Worm (Caenorhabditis elegans): ENCODE measurements around the gene Y38F1A.8.

The Y38F1A.8 gene

DNA sequence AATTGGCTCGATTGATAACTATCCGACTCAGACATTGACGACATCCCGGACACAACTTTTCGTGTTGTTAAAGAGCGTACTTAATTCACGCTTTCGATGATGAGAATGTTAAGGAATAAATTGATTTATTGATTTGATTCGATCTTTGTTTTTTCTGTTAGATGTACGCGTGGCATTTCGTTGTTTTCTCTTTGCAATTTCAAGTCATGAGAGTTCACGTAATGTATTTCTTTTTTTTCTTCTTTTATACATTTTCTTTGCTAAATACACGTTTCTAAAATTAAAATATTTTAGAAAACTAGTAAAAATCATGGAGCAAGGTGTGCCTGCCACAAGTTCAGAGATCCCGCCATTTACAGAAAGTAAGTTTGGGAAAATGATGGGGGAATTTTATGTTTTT is 46.0 kb downstream of the Y38F1A.8 start, which contains the start of the genes Y38F1A.1 and Y38F1A.2:
Y38F1A.1 (minus strand) TSS at position 101 of the 400 bp plus-strand sequence.
Y38F1A.2 (plus strand) TSS at position 289 of the 400 bp plus-strand sequence.
- TF ChIP-seq tbx-11 (GFP tag; IDR thresholded peaks at IDR 0.05) = no peak
- no peak for TF ChIP-seq aly-1 (tag; optimal IDR thresholded peaks at IDR 0.05)
- TF ChIP-seq hmg-4 (GFP tag; optimal IDR thresholded peaks at IDR 0.05) = no peak
- no peak for TF ChIP-seq scrt-1 (GFP tag; IDR thresholded peaks at IDR 0.05)

DNA sequence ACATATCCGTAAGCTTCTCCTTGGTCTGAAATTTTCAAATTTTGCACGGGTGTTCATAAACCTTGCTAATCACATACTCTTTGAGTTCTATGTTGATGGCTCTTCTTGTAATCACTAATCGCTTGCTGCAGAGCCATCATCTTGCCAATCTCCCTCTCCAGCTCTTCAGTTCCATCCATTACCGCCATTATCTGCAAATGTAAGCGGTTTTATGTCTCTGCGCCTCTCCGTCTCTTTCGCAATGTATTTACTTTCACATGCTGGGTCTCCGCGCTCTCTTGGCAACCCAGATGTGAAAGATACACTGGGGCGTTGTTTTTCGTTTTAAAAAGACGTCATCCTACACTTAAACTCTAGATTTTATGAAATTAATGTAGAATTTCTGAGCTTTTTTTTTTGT is 47.4 kb downstream of the Y38F1A.8 start:
- TF ChIP-seq ets-7 (tag; optimal IDR thresholded peaks at IDR 0.05) = no peak
- TF ChIP-seq scrt-1 (GFP tag; IDR thresholded peaks at IDR 0.05) = no peak
- TF ChIP-seq tra-4 (tag; optimal IDR thresholded peaks at IDR 0.05) = no peak
- no peak for TF ChIP-seq B0310.2 (tag; optimal IDR thresholded peaks at IDR 0.05)
- TF ChIP-seq ceh-36 (tag; optimal IDR thresholded peaks at IDR 0.05) = no peak
- TF ChIP-seq pes-1 (GFP tag; IDR thresholded peaks at IDR 0.05) = no peak
- TF ChIP-seq sea-1 (GFP tag; conservative IDR thresholded peaks at IDR 0.05) = no peak
- TF ChIP-seq hmbx-1 (tag; optimal IDR thresholded peaks at IDR 0.05) = no peak
- TF ChIP-seq ceh-13 (GFP tag; optimal IDR thresholded peaks at IDR 0.05) = no peak
- no peak for TF ChIP-seq F13C5.2 (tag; optimal IDR thresholded peaks at IDR 0.05)

DNA sequence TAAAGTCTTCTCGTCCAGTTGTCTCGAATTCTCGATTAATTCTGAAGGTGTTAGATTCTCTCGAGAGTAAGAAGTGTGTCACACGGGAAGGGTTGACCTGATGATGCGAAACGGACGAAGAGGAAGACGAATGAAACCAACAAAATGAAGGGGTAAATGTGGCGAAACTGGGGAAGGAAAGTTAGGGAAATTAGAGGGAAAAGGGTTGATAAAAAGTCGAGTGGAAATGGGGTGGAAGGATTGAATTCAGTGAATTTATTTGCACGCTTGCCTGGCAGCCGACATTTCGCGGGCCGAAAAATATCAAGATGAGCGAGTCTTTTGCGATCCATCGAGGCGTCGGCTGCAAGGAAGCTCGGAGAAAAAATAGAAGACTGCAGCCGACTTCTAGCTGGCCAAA is 52.5 kb downstream of the Y38F1A.8 start, which contains the start of gene F58G1.7:
F58G1.7 (minus strand) TSS at position 101 of the 400 bp plus-strand sequence.
- TF ChIP-seq pes-1 (GFP tag; IDR thresholded peaks at IDR 0.05) (no peak), ama-1 (optimal IDR thresholded peaks at IDR 0.05) (no peak), hmbx-1 (tag; optimal IDR thresholded peaks at IDR 0.05) (no peak), hnd-1 (tag; optimal IDR thresholded peaks at IDR 0.05) (no peak), B0310.2 (tag; optimal IDR thresholded peaks at IDR 0.05) (no peak), scrt-1 (GFP tag; IDR thresholded peaks at IDR 0.05) (no peak), ceh-13 (GFP tag; optimal IDR thresholded peaks at IDR 0.05) (no peak), aly-1 (tag; optimal IDR thresholded peaks at IDR 0.05) (no peak), tra-4 (tag; optimal IDR thresholded peaks at IDR 0.05) (no peak), tbx-37 (GFP tag; conservative IDR thresholded peaks at IDR 0.05) (no peak), ets-7 (tag; optimal IDR thresholded peaks at IDR 0.05) (no peak), sea-1 (GFP tag; conservative IDR thresholded peaks at IDR 0.05) (no peak), hmg-4 (GFP tag; optimal IDR thresholded peaks at IDR 0.05) (no peak), tbx-11 (GFP tag; IDR thresholded peaks at IDR 0.05) (no peak), ceh-36 (tag; optimal IDR thresholded peaks at IDR 0.05) (no peak), flt-1 (GFP tag; IDR thresholded peaks at IDR 0.05) (no peak), F13C5.2 (tag; optimal IDR thresholded peaks at IDR 0.05) (no peak)

Measured in whole organism, early embryonic.